2 worm cellular contexts compared by ENCODE assay signal in the genomic region with DNA sequence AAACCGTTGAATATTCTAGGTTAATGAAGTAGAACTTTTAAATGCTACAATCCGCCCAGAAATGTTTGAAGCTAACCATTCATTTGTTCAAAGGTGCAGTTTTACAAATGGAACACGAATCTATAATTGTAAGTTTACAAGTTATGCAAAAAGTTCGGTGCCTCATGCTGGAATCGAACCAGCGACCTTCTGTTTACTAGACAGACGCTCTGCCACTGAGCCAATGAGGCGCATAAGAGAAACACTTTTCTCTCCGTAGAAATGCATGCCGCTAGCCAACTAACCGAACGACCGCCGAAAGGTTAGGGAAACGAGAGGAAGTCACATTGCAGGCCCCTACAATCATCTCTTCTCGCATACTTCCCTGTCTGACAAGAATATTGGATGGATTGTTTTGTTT.
TF ChIP-seq lines count a peak whose summit lies in the region.

No protein-coding gene starts in this region.

TF ChIP-seq in whole organism, L1 larva, 84 proteins besides CTCF, POLR2A, EP300 and RAD21 (continued from another document):
- TF ChIP-seq rnt-1 (tag; optimal IDR thresholded peaks at IDR 0.05; lab: Kevin White, UChicago) = peak; percentile 75
- peak; percentile 37 for TF ChIP-seq nhr-237 (tag; optimal IDR thresholded peaks at IDR 0.05; lab: Kevin White, UChicago)
- TF ChIP-seq xbp-1 (tag; optimal IDR thresholded peaks at IDR 0.05; lab: Kevin White, UChicago) = peak; percentile 59
- TF ChIP-seq unc-62 (GFP tag; optimal IDR thresholded peaks at IDR 0.05; lab: Kevin White, UChicago) = no peak
- no peak for TF ChIP-seq pag-3 (tag; optimal IDR thresholded peaks at IDR 0.05; lab: Kevin White, UChicago; ENCODE audit: borderline replicate concordance, insufficient read depth)
- no peak for TF ChIP-seq unc-30 (tag; optimal IDR thresholded peaks at IDR 0.05; lab: Kevin White, UChicago)
- TF ChIP-seq nhr-85 (tag; lab: Kevin White, UChicago) = peak; percentile 66
- TF ChIP-seq ceh-90 (tag; optimal IDR thresholded peaks at IDR 0.05; lab: Kevin White, UChicago) = peak; percentile 24
- peak; percentile 74 for TF ChIP-seq nhr-77 (tag; optimal IDR thresholded peaks at IDR 0.05; lab: Kevin White, UChicago)
- TF ChIP-seq lin-14 (GFP tag; optimal IDR thresholded peaks at IDR 0.05; lab: Kevin White, UChicago) = peak; percentile 80
- no peak for TF ChIP-seq ztf-4 (tag; optimal IDR thresholded peaks at IDR 0.05; lab: Kevin White, UChicago)
- no peak for TF ChIP-seq F16B12.6 (tag; optimal IDR thresholded peaks at IDR 0.05; lab: Kevin White, UChicago)
- TF ChIP-seq mab-9 (GFP tag; IDR thresholded peaks at IDR 0.05; lab: Robert Waterston, UW) = 0 out of 2 replicates have a peak, but pooled peaks have one; percentile 45
- peak; percentile 27 for TF ChIP-seq egl-13 (tag; optimal IDR thresholded peaks at IDR 0.05; lab: Kevin White, UChicago)
- peak; percentile 26 for TF ChIP-seq zip-4 (GFP tag; optimal IDR thresholded peaks at IDR 0.05; lab: Kevin White, UChicago)
- TF ChIP-seq lin-39 (tag; optimal IDR thresholded peaks at IDR 0.05; lab: Kevin White, UChicago) = no peak
- no peak for TF ChIP-seq blmp-1 (tag; optimal IDR thresholded peaks at IDR 0.05; lab: Kevin White, UChicago)
- TF ChIP-seq mep-1 (tag; optimal IDR thresholded peaks at IDR 0.05; lab: Kevin White, UChicago) = peak; percentile 64
- TF ChIP-seq ztf-11 (tag; optimal IDR thresholded peaks at IDR 0.05; lab: Kevin White, UChicago) = no peak
- peak; percentile 5 for TF ChIP-seq lin-13 (GFP tag; optimal IDR thresholded peaks at IDR 0.05; lab: Kevin White, UChicago)
- TF ChIP-seq tlp-1 (tag; optimal IDR thresholded peaks at IDR 0.05; lab: Kevin White, UChicago) = no peak
- TF ChIP-seq hlh-4 (tag; optimal IDR thresholded peaks at IDR 0.05; lab: Kevin White, UChicago) = no peak
- peak; percentile 76 for TF ChIP-seq nhr-20 (tag; optimal IDR thresholded peaks at IDR 0.05; lab: Kevin White, UChicago)
- TF ChIP-seq tbx-2 (tag; optimal IDR thresholded peaks at IDR 0.05; lab: Kevin White, UChicago) = peak; percentile 71
- TF ChIP-seq ceh-63 (GFP tag; optimal IDR thresholded peaks at IDR 0.05; lab: Kevin White, UChicago) = no peak
- peak; percentile 53 for TF ChIP-seq fkh-10 (GFP tag; optimal IDR thresholded peaks at IDR 0.05; lab: Kevin White, UChicago)
- no peak for TF ChIP-seq ama-1 (optimal IDR thresholded peaks at IDR 0.05; lab: Kevin White, UChicago)

TF ChIP-seq in whole organism, young adult, 124 proteins besides CTCF, POLR2A, EP300 and RAD21 (continued from another document):
- peak; percentile 78 for TF ChIP-seq nhr-90 (tag; optimal IDR thresholded peaks at IDR 0.05; lab: Kevin White, UChicago)
- no peak for TF ChIP-seq hsf-1 (GFP tag; IDR thresholded peaks at IDR 0.05; lab: Robert Waterston, UW)
- TF ChIP-seq nhr-120 (GFP tag; IDR thresholded peaks at IDR 0.05; lab: Robert Waterston, UW) = 0 out of 2 replicates have a peak, but pooled peaks have one; percentile 60
- no peak for TF ChIP-seq hlh-26 (GFP tag; conservative IDR thresholded peaks at IDR 0.05; lab: Robert Waterston, UW)
- peak; percentile 60 for TF ChIP-seq snpc-4 (GFP tag; optimal IDR thresholded peaks at IDR 0.05; lab: Kevin White, UChicago)
- TF ChIP-seq snpc-4 (tag; optimal IDR thresholded peaks at IDR 0.05; lab: Kevin White, UChicago) = peak; percentile 32 to 72 (median 56)
- peak; percentile 94 for TF ChIP-seq rpc-1 (optimal IDR thresholded peaks at IDR 0.05; lab: Kevin White, UChicago)
- TF ChIP-seq rpc-1 (tag; optimal IDR thresholded peaks at IDR 0.05; lab: Kevin White, UChicago) = peak; percentile 91
- no peak for TF ChIP-seq tbx-9 (tag; optimal IDR thresholded peaks at IDR 0.05; lab: Kevin White, UChicago; ENCODE audit: borderline replicate concordance)
- no peak for TF ChIP-seq F37B4.10 (GFP tag; IDR thresholded peaks at IDR 0.05; lab: Robert Waterston, UW)
- peak; percentile 51 for TF ChIP-seq ztf-26 (tag; optimal IDR thresholded peaks at IDR 0.05; lab: Kevin White, UChicago)
- peak; percentile 20 for TF ChIP-seq nhr-179 (tag; optimal IDR thresholded peaks at IDR 0.05; lab: Kevin White, UChicago)
- TF ChIP-seq chd-7 (tag; optimal IDR thresholded peaks at IDR 0.05; lab: Kevin White, UChicago) = peak; percentile 78
- TF ChIP-seq hmg-20 (GFP tag; IDR thresholded peaks at IDR 0.05; lab: Robert Waterston, UW) = peak; percentile 85
- peak; percentile 44 for TF ChIP-seq ceh-100 (GFP tag; IDR thresholded peaks at IDR 0.05; lab: Robert Waterston, UW)
- TF ChIP-seq F22D6.2 (tag; optimal IDR thresholded peaks at IDR 0.05; lab: Kevin White, UChicago) = no peak
- TF ChIP-seq nfya-2 (GFP tag; IDR thresholded peaks at IDR 0.05; lab: Robert Waterston, UW) = no peak
- no peak for TF ChIP-seq F33H1.4 (GFP tag; IDR thresholded peaks at IDR 0.05; lab: Robert Waterston, UW)
- peak; percentile 81; the same call in 1 of the 2 replicates for TF ChIP-seq ceh-40 (GFP tag; IDR thresholded peaks at IDR 0.05; lab: Robert Waterston, UW)
- peak; percentile 33 for TF ChIP-seq fkh-3 (tag; optimal IDR thresholded peaks at IDR 0.05; lab: Kevin White, UChicago)
- TF ChIP-seq let-607 (tag; optimal IDR thresholded peaks at IDR 0.05; lab: Kevin White, UChicago) = peak; percentile 5 to 25
- peak; percentile 85 for TF ChIP-seq dox-1 (GFP tag; IDR thresholded peaks at IDR 0.05; lab: Robert Waterston, UW)
- TF ChIP-seq nhr-27 (tag; optimal IDR thresholded peaks at IDR 0.05; lab: Kevin White, UChicago) = peak; percentile 48
- TF ChIP-seq lsl-1 (GFP tag; optimal IDR thresholded peaks at IDR 0.05; lab: Kevin White, UChicago) = no peak
- TF ChIP-seq F39B2.1 (GFP tag; IDR thresholded peaks at IDR 0.05; lab: Robert Waterston, UW) = no peak
- TF ChIP-seq madf-3 (GFP tag; IDR thresholded peaks at IDR 0.05; lab: Robert Waterston, UW) = peak; percentile 77; the same call in 1 of the 2 replicates
- no peak for TF ChIP-seq aptf-2 (GFP tag; conservative IDR thresholded peaks at IDR 0.05; lab: Robert Waterston, UW)
- TF ChIP-seq Y95B8A.8 (GFP tag; IDR thresholded peaks at IDR 0.05; lab: Robert Waterston, UW) = peak; percentile 73
- peak; percentile 73 for TF ChIP-seq D2030.7 (GFP tag; IDR thresholded peaks at IDR 0.05; lab: Robert Waterston, UW)
- peak; percentile 79 for TF ChIP-seq ekl-4 (GFP tag; IDR thresholded peaks at IDR 0.05; lab: Robert Waterston, UW)
- peak; percentile 95 for TF ChIP-seq B0261.1 (tag; optimal IDR thresholded peaks at IDR 0.05; lab: Kevin White, UChicago)
- peak; percentile 7 for TF ChIP-seq hlh-12 (tag; optimal IDR thresholded peaks at IDR 0.05; lab: Kevin White, UChicago)
- 0 out of 2 replicates have a peak, but pooled peaks have one; percentile 21 for TF ChIP-seq lir-1 (GFP tag; conservative IDR thresholded peaks at IDR 0.05; lab: Robert Waterston, UW)
- no peak for TF ChIP-seq sdz-38 (tag; optimal IDR thresholded peaks at IDR 0.05; lab: Kevin White, UChicago)
- no peak for TF ChIP-seq efl-1 (GFP tag; optimal IDR thresholded peaks at IDR 0.05; lab: Kevin White, UChicago)
